Fruit fly (Drosophila melanogaster) whole organism, pupa: ENCODE measurements around the gene CG42322.

Experiments used
- CG10348 ChIP-seq: fragments of 200-800 bp; sonication (Bioruptor generic); IDR thresholded peaks from 2 replicates; pipeline ENCODE4 v1.3.6; 2022; ENCODE audit warnings: missing biosample characterization, missing genetic modification characterization
- CG12605 ChIP-seq: fragments of 200-800 bp; sonication (Bioruptor generic); IDR thresholded peaks from 2 replicates; pipeline ENCODE4 v1.3.6; 2022; ENCODE audit warnings: missing biosample characterization, missing genetic modification characterization
- CG13204 ChIP-seq: fragments of 200-800 bp; sonication (Bioruptor generic); optimal IDR thresholded peaks from 2 replicates; lab custom pipeline; 2018; ENCODE audit warnings: missing biosample characterization, mild to moderate bottlenecking, missing genetic modification characterization, moderate library complexity
- CG14655 ChIP-seq: fragments of 200-800 bp; sonication (Bioruptor generic); optimal IDR thresholded peaks from 3 replicates; lab custom pipeline; 2017; ENCODE audit warnings: mild to moderate bottlenecking, missing biosample characterization, missing genetic modification reagents, missing genetic modification characterization
- CG15710 ChIP-seq: fragments of 200-800 bp; sonication (Bioruptor generic); optimal IDR thresholded peaks from 2 replicates; lab custom pipeline; 2018; ENCODE audit warnings: missing biosample characterization, mild to moderate bottlenecking, missing genetic modification characterization, moderate library complexity
- CG17806 ChIP-seq: fragments of 200-800 bp; sonication (Bioruptor generic); optimal IDR thresholded peaks from 2 replicates; lab custom pipeline; 2018; ENCODE audit warnings: missing biosample characterization, mild to moderate bottlenecking, missing genetic modification characterization, moderate library complexity
- CG32121 ChIP-seq: fragments of 200-800 bp; sonication (Bioruptor generic); IDR thresholded peaks from 2 replicates; pipeline ENCODE4 v1.3.6; 2022; ENCODE audit warnings: missing biosample characterization, missing genetic modification characterization
- CG34367 ChIP-seq: fragments of 200-800 bp; sonication (Bioruptor generic); optimal IDR thresholded peaks from 2 replicates; lab custom pipeline; 2018; ENCODE audit warnings: missing biosample characterization, mild to moderate bottlenecking, missing genetic modification characterization
- CG4496 ChIP-seq: fragments of 200-800 bp; sonication (Bioruptor generic); IDR thresholded peaks from 3 replicates; pipeline ENCODE4 v1.3.6; 2022; ENCODE audit warnings: missing biosample characterization, missing genetic modification characterization
- CG8159 ChIP-seq: fragments of 200-800 bp; sonication (Bioruptor generic); optimal IDR thresholded peaks from 3 replicates; lab custom pipeline; 2018; ENCODE audit warnings: missing biosample characterization, mild to moderate bottlenecking, missing genetic modification characterization, moderate library complexity
- CG8301 ChIP-seq: fragments of 200-800 bp; sonication (Bioruptor generic); optimal IDR thresholded peaks from 2 replicates; lab custom pipeline; 2018; ENCODE audit warnings: missing biosample characterization, mild to moderate bottlenecking, missing genetic modification characterization
- CG9948 ChIP-seq: fragments of 200-800 bp; sonication (Bioruptor generic); optimal IDR thresholded peaks from 2 replicates; lab custom pipeline; 2018; ENCODE audit warnings: missing biosample characterization, mild to moderate bottlenecking, missing genetic modification characterization, moderate library complexity
- D1 ChIP-seq: fragments of 200-800 bp; sonication (Bioruptor generic); optimal IDR thresholded peaks from 2 replicates; lab custom pipeline; 2018; ENCODE audit warnings: missing biosample characterization, mild to moderate bottlenecking, missing genetic modification characterization, moderate library complexity
- EcR ChIP-seq: fragments of 200-800 bp; sonication (Bioruptor generic); optimal IDR thresholded peaks from 3 replicates; lab custom pipeline; 2019; ENCODE audit warnings: missing biosample characterization, missing genetic modification characterization, mild to moderate bottlenecking, moderate library complexity, missing genetic modification reagents
- Ets98B ChIP-seq: fragments of 200-800 bp; sonication (Bioruptor generic); IDR thresholded peaks from 2 replicates; pipeline ENCODE4 v1.3.6; 2022; ENCODE audit warnings: missing biosample characterization, missing genetic modification characterization
- Pif1A ChIP-seq: fragments of 200-800 bp; sonication (Bioruptor generic); optimal IDR thresholded peaks from 3 replicates; lab custom pipeline; 2016; ENCODE audit warnings: missing biosample characterization, missing genetic modification characterization
- Pif1B ChIP-seq: fragments of 200-800 bp; sonication (Bioruptor generic); optimal IDR thresholded peaks from 3 replicates; lab custom pipeline; 2016; ENCODE audit warnings: missing biosample characterization, missing genetic modification characterization
- Snoo ChIP-seq: fragments of 200-800 bp; sonication (Bioruptor generic); optimal IDR thresholded peaks from 3 replicates; lab custom pipeline; 2017; ENCODE audit warnings: missing biosample characterization, mild to moderate bottlenecking, missing genetic modification characterization, inconsistent platforms
- fd96Ca ChIP-seq: fragments of 200-800 bp; sonication (Bioruptor generic); IDR thresholded peaks from 3 replicates; pipeline ENCODE4 v1.3.6; 2022; ENCODE audit warnings: missing biosample characterization, missing genetic modification characterization
- gl ChIP-seq: fragments of 200-800 bp; sonication (Bioruptor generic); optimal IDR thresholded peaks from 2 replicates; lab custom pipeline; 2018; ENCODE audit warnings: missing biosample characterization, mild to moderate bottlenecking, missing genetic modification characterization
- rn ChIP-seq: fragments of 200-800 bp; sonication (Bioruptor generic); IDR thresholded peaks from 2 replicates; pipeline ENCODE4 v1.3.6; 2022; ENCODE audit warnings: missing biosample characterization, missing genetic modification characterization

CG42322 gene

dm6 chr3R:20743769-20744168, 3.9 kb downstream of the CG42322 start, which contains the start of gene CG31199:
Gene CG31199, minus strand, starts transcription at chr3R:20743869.
- TF ChIP-seq CG17806 (tag; lab: Kevin White, UChicago) (no peak), CG15710 (tag; lab: Kevin White, UChicago) (no peak), Snoo (no peak), gl (tag; lab: Kevin White, UChicago) (no peak), fd96Ca (GFP tag; lab: Robert Waterston, UW) (no peak), D1 (tag; lab: Kevin White, UChicago) (no peak), CG9948 (tag; lab: Kevin White, UChicago) (no peak), CG10348 (GFP tag; lab: Robert Waterston, UW) (no peak), CG34367 (tag; lab: Kevin White, UChicago) (no peak), CG12605 (GFP tag; lab: Robert Waterston, UW) (no peak), CG32121 (GFP tag; lab: Robert Waterston, UW) (no peak), Pif1A (no peak), rn (GFP tag; lab: Robert Waterston, UW) (no peak)

dm6 chr3R:20745238-20745637, 5.3 kb downstream of the CG42322 start, which contains the start of gene CG31200:
Gene CG31200, minus strand, starts transcription at chr3R:20745338.
- TF ChIP-seq CG9948 (tag; lab: Kevin White, UChicago) (no peak), CG4496 (GFP tag; lab: Robert Waterston, UW) (no peak), fd96Ca (GFP tag; lab: Robert Waterston, UW) (no peak), Ets98B (GFP tag; lab: Robert Waterston, UW) (no peak), CG10348 (GFP tag; lab: Robert Waterston, UW) (no peak), Pif1B (GFP tag; lab: Kevin White, UChicago) (no peak), CG17806 (tag; lab: Kevin White, UChicago) (no peak), D1 (tag; lab: Kevin White, UChicago) (no peak), rn (GFP tag; lab: Robert Waterston, UW) (no peak), CG8159 (tag; lab: Kevin White, UChicago) (no peak), CG12605 (GFP tag; lab: Robert Waterston, UW) (no peak), Pif1A (no peak), Snoo (no peak), CG13204 (no peak), CG15710 (tag; lab: Kevin White, UChicago) (no peak), EcR (no peak)

- TF ChIP-seq CG32121 (GFP tag; lab: Robert Waterston, UW) (no peak), CG15710 (tag; lab: Kevin White, UChicago) (no peak), CG4496 (GFP tag; lab: Robert Waterston, UW) (no peak), CG14655 (GFP tag; lab: Kevin White, UChicago) (no peak), Ets98B (GFP tag; lab: Robert Waterston, UW) (no peak), CG17806 (tag; lab: Kevin White, UChicago) (no peak), CG8159 (tag; lab: Kevin White, UChicago) (no peak), CG9948 (tag; lab: Kevin White, UChicago) (no peak), EcR (no peak), D1 (tag; lab: Kevin White, UChicago) (no peak)
- TF ChIP-seq, all 21 proteins: peak for 0
These were observed 9.1 kb downstream of the CG42322 start, which contains the start of gene Prosalpha4T1 for dm6 chr3R:20748974-20749373. Gene Prosalpha4T1, minus strand, starts transcription at chr3R:20749074.

- TF ChIP-seq rn (GFP tag; lab: Robert Waterston, UW) (no peak), CG12605 (GFP tag; lab: Robert Waterston, UW) (no peak), fd96Ca (GFP tag; lab: Robert Waterston, UW) (no peak), CG8301 (tag; lab: Kevin White, UChicago) (no peak), Pif1B (GFP tag; lab: Kevin White, UChicago) (no peak), CG32121 (GFP tag; lab: Robert Waterston, UW) (no peak), CG15710 (tag; lab: Kevin White, UChicago) (no peak), CG10348 (GFP tag; lab: Robert Waterston, UW) (no peak), gl (tag; lab: Kevin White, UChicago) (no peak), CG8159 (tag; lab: Kevin White, UChicago) (no peak), D1 (tag; lab: Kevin White, UChicago) (no peak), CG34367 (tag; lab: Kevin White, UChicago) (no peak), CG9948 (tag; lab: Kevin White, UChicago) (no peak), CG14655 (GFP tag; lab: Kevin White, UChicago) (no peak), CG17806 (tag; lab: Kevin White, UChicago) (no peak)
These were observed 9.6 kb downstream of the CG42322 start for dm6 chr3R:20749536-20749935.

- TF ChIP-seq rn (GFP tag; lab: Robert Waterston, UW) (no peak), EcR (no peak), Snoo (no peak), Ets98B (GFP tag; lab: Robert Waterston, UW) (no peak), CG8301 (tag; lab: Kevin White, UChicago) (no peak), CG8159 (tag; lab: Kevin White, UChicago) (no peak), Pif1B (GFP tag; lab: Kevin White, UChicago) (no peak), CG14655 (GFP tag; lab: Kevin White, UChicago) (no peak), CG10348 (GFP tag; lab: Robert Waterston, UW) (no peak), Pif1A (no peak)
These were observed 15.1 kb downstream of the CG42322 start for dm6 chr3R:20754991-20755390.

- no peak for TF ChIP-seq Pif1A
- TF ChIP-seq CG8301 (tag; lab: Kevin White, UChicago), result no peak
- TF ChIP-seq Snoo, result no peak
- no peak for TF ChIP-seq Ets98B (GFP tag; lab: Robert Waterston, UW)
- TF ChIP-seq CG13204, result no peak
- no peak for TF ChIP-seq CG34367 (tag; lab: Kevin White, UChicago)
- TF ChIP-seq rn (GFP tag; lab: Robert Waterston, UW), result no peak
- no peak for TF ChIP-seq CG14655 (GFP tag; lab: Kevin White, UChicago)
- TF ChIP-seq CG9948 (tag; lab: Kevin White, UChicago), result no peak
- no peak for TF ChIP-seq CG12605 (GFP tag; lab: Robert Waterston, UW)
- no peak for TF ChIP-seq CG17806 (tag; lab: Kevin White, UChicago)
- no peak for TF ChIP-seq Pif1B (GFP tag; lab: Kevin White, UChicago)
- TF ChIP-seq CG32121 (GFP tag; lab: Robert Waterston, UW), result no peak
- TF ChIP-seq EcR, result no peak
- TF ChIP-seq fd96Ca (GFP tag; lab: Robert Waterston, UW), result no peak
- TF ChIP-seq D1 (tag; lab: Kevin White, UChicago), result no peak
- no peak for TF ChIP-seq CG15710 (tag; lab: Kevin White, UChicago)
- TF ChIP-seq CG10348 (GFP tag; lab: Robert Waterston, UW), result no peak
- no peak for TF ChIP-seq CG8159 (tag; lab: Kevin White, UChicago)
- TF ChIP-seq, all 21 proteins: peak for 0
These were observed 16.5 kb downstream of the CG42322 start, which contains the start of gene Syp for dm6 chr3R:20756429-20756828. Gene Syp, plus strand, starts transcription at chr3R:20756729.
